Fruit fly (Drosophila melanogaster): Measurements from ENCODE around the gene PolE1.

Gene PolE1

dm6 chr3R:23315221-23315620, 32.7 kb upstream of the PolE1 start (continued):
- TF ChIP-seq CG11696 (GFP tag; IDR thresholded peaks at IDR 0.05), result no peak
- TF ChIP-seq CG1832 (GFP tag; optimal IDR thresholded peaks at IDR 0.05), result peak; percentile 71
- TF ChIP-seq Hr78 (GFP tag; optimal IDR thresholded peaks at IDR 0.05), result no peak
- TF ChIP-seq D (optimal IDR thresholded peaks at IDR 0.05), result peak; percentile 89
- no peak for TF ChIP-seq D (GFP tag; optimal IDR thresholded peaks at IDR 0.05)
- 0 out of 3 replicates have a peak, but pooled peaks have one; percentile 19 for TF ChIP-seq CG2199 (GFP tag; IDR thresholded peaks at IDR 0.05)
- no peak for TF ChIP-seq Hey (tag; optimal IDR thresholded peaks at IDR 0.05)
- TF ChIP-seq Usf (GFP tag; optimal IDR thresholded peaks at IDR 0.05), result no peak
- peak; percentile 49 for TF ChIP-seq zen (tag; optimal IDR thresholded peaks at IDR 0.05)
- TF ChIP-seq zfh2 (GFP tag; optimal IDR thresholded peaks at IDR 0.05), result no peak
- TF ChIP-seq insv (GFP tag; optimal IDR thresholded peaks at IDR 0.05), result no peak
- TF ChIP-seq CG3847 (GFP tag; IDR thresholded peaks at IDR 0.05), result no peak
- no peak for TF ChIP-seq seq (GFP tag; IDR thresholded peaks at IDR 0.05)
- no peak for TF ChIP-seq Kr (GFP tag; optimal IDR thresholded peaks at IDR 0.05)
- no peak for TF ChIP-seq Lpt (GFP tag; optimal IDR thresholded peaks at IDR 0.05)
- TF ChIP-seq CG2116 (GFP tag; optimal IDR thresholded peaks at IDR 0.05), result no peak
- TF ChIP-seq CG14710 (tag; optimal IDR thresholded peaks at IDR 0.05), result no peak
- TF ChIP-seq CG17912 (GFP tag; optimal IDR thresholded peaks at IDR 0.05), result no peak
- TF ChIP-seq zen2 (GFP tag; IDR thresholded peaks at IDR 0.05; ENCODE audit: partially characterized antibody), result no peak
- TF ChIP-seq pho (GFP tag; optimal IDR thresholded peaks at IDR 0.05), result no peak
- no peak for TF ChIP-seq CG12391 (tag; optimal IDR thresholded peaks at IDR 0.05)
- TF ChIP-seq CG18764 (GFP tag; optimal IDR thresholded peaks at IDR 0.05), result no peak
- no peak for TF ChIP-seq gt (GFP tag; IDR thresholded peaks at IDR 0.05)
- no peak for TF ChIP-seq CG7963 (GFP tag; IDR thresholded peaks at IDR 0.05; ENCODE audit: partially characterized antibody)
- TF ChIP-seq dysf (GFP tag; IDR thresholded peaks at IDR 0.05), result no peak
- TF ChIP-seq tx (GFP tag; optimal IDR thresholded peaks at IDR 0.05), result no peak
- no peak for TF ChIP-seq CG9817 (tag; optimal IDR thresholded peaks at IDR 0.05)
- TF ChIP-seq Dek (tag; optimal IDR thresholded peaks at IDR 0.05), result no peak
- no peak for TF ChIP-seq CG10274 (GFP tag; optimal IDR thresholded peaks at IDR 0.05)
- no peak for TF ChIP-seq ci (GFP tag; IDR thresholded peaks at IDR 0.05)
- TF ChIP-seq hbn (GFP tag; IDR thresholded peaks at IDR 0.05; ENCODE audit: partially characterized antibody), result no peak
- TF ChIP-seq Adf1 (GFP tag; IDR thresholded peaks at IDR 0.05), result peak; percentile 88
- TF ChIP-seq Asciz (GFP tag; optimal IDR thresholded peaks at IDR 0.05), result no peak
- no peak for TF ChIP-seq Lhr (GFP tag; optimal IDR thresholded peaks at IDR 0.05)
- no peak for TF ChIP-seq eyg (GFP tag; optimal IDR thresholded peaks at IDR 0.05)
- TF ChIP-seq CG1647 (GFP tag; optimal IDR thresholded peaks at IDR 0.05), result no peak
- no peak for TF ChIP-seq CG10565 (GFP tag; optimal IDR thresholded peaks at IDR 0.05)
- no peak for TF ChIP-seq h (optimal IDR thresholded peaks at IDR 0.05)
- no peak for TF ChIP-seq CG11504 (tag; optimal IDR thresholded peaks at IDR 0.05)
- no peak for TF ChIP-seq CG11398 (GFP tag; optimal IDR thresholded peaks at IDR 0.05)
- peak; percentile 90 for TF ChIP-seq pfk (GFP tag; optimal IDR thresholded peaks at IDR 0.05)
- no peak for TF ChIP-seq CG6683 (GFP tag; optimal IDR thresholded peaks at IDR 0.05)
- TF ChIP-seq D19B (GFP tag; optimal IDR thresholded peaks at IDR 0.05), result no peak
- TF ChIP-seq CG14965 (GFP tag; optimal IDR thresholded peaks at IDR 0.05; ENCODE audit: borderline replicate concordance), result no peak
- TF ChIP-seq mirr (GFP tag; optimal IDR thresholded peaks at IDR 0.05), result no peak
- no peak for TF ChIP-seq unc-4 (GFP tag; IDR thresholded peaks at IDR 0.05; ENCODE audit: partially characterized antibody)
- no peak for TF ChIP-seq CG14014 (GFP tag; IDR thresholded peaks at IDR 0.05)
- TF ChIP-seq fd64A (GFP tag; optimal IDR thresholded peaks at IDR 0.05), result no peak
- no peak for TF ChIP-seq sqz (GFP tag; optimal IDR thresholded peaks at IDR 0.05)
- TF ChIP-seq CG9876 (GFP tag; optimal IDR thresholded peaks at IDR 0.05), result no peak
- no peak for TF ChIP-seq tin (GFP tag; optimal IDR thresholded peaks at IDR 0.05)
- TF ChIP-seq sr (GFP tag; IDR thresholded peaks at IDR 0.05), result no peak
